Fruit fly (Drosophila melanogaster) whole organism, larva: ENCODE results near the gene Dhc93AB.

Source experiments
- noc ChIP-seq: fragments of 200-800 bp; sonication (Bioruptor generic); optimal IDR thresholded peaks from 3 replicates; lab custom pipeline; 2019; ENCODE audit warnings: missing biosample characterization, mild to moderate bottlenecking, missing genetic modification characterization, moderate library complexity

Dhc93AB gene

dm6 chr3R:21066469-21067284 lies 24.4 kb upstream of the Dhc93AB start:
- TF ChIP-seq noc (tag; lab: Kevin White, UChicago): no peak

- TF ChIP-seq noc (tag; lab: Kevin White, UChicago): no peak
These were observed 23.4 kb upstream of the Dhc93AB start for dm6 chr3R:21065696-21066080.

- peak; percentile 60 for TF ChIP-seq noc (tag; lab: Kevin White, UChicago)
These were observed 22.9 kb upstream of the Dhc93AB start, which contains the start of gene AnxB9 for dm6 chr3R:21065010-21065695. AnxB9 (plus strand) TSS chr3R:21065241.

dm6 chr3R:21064000-21064924 lies 22.0 kb upstream of the Dhc93AB start, which contains the start of gene Cortactin:
Cortactin (minus strand) TSS chr3R:21064471.
- peak; percentile 9 for TF ChIP-seq noc (tag; lab: Kevin White, UChicago)

dm6 chr3R:21063433-21063832 lies 21.1 kb upstream of the Dhc93AB start:
- TF ChIP-seq noc (tag; lab: Kevin White, UChicago): no peak

- peak; percentile 21 for TF ChIP-seq noc (tag; lab: Kevin White, UChicago)
These were observed 18.3 kb upstream of the Dhc93AB start, which contains the start of gene Mvl for dm6 chr3R:21060430-21061245. Mvl (minus strand) TSS chr3R:21060800.

- no peak for TF ChIP-seq noc (tag; lab: Kevin White, UChicago)
These were observed 17.4 kb upstream of the Dhc93AB start for dm6 chr3R:21059486-21060356.

dm6 chr3R:21057519-21057918 lies 15.2 kb upstream of the Dhc93AB start:
- TF ChIP-seq noc (tag; lab: Kevin White, UChicago): no peak

dm6 chr3R:21050875-21051274 lies 8.6 kb upstream of the Dhc93AB start, which contains the start of gene Jhbp15:
Jhbp15 (minus strand) TSS chr3R:21050975.
- TF ChIP-seq noc (tag; lab: Kevin White, UChicago): no peak

- no peak for TF ChIP-seq noc (tag; lab: Kevin White, UChicago)
These were observed 6.4 kb upstream of the Dhc93AB start, which contains the start of gene CG7079 for dm6 chr3R:21048729-21049128. CG7079 (minus strand) TSS chr3R:21048829.

- TF ChIP-seq noc (tag; lab: Kevin White, UChicago): no peak
These were observed 4.6 kb upstream of the Dhc93AB start, which contains the start of gene CG31207 for dm6 chr3R:21046927-21047326. CG31207 (minus strand) TSS chr3R:21047027.

- TF ChIP-seq noc (tag; lab: Kevin White, UChicago): no peak
These were observed 3.4 kb upstream of the Dhc93AB start, which contains the start of gene CG31189 for dm6 chr3R:21045742-21046141. CG31189 (minus strand) TSS chr3R:21045842.

dm6 chr3R:21043549-21044118 lies 1.3 kb upstream of the Dhc93AB start, which contains the start of gene CG12278:
CG12278 (plus strand) TSS chr3R:21044068.
- no peak for TF ChIP-seq noc (tag; lab: Kevin White, UChicago)
